Fruit fly (Drosophila melanogaster) whole organism, embryonic: ENCODE measurements around the gene side-IV.

ENCODE experiments used
- Bteb2 ChIP-seq: fragments of 200-800 bp; sonication (Bioruptor generic); optimal IDR thresholded peaks from 2 replicates; lab custom pipeline; 2016; ENCODE audit warnings: missing biosample characterization, missing genetic modification characterization
- CG10979 ChIP-seq: fragments of 200-800 bp; sonication (Bioruptor generic); optimal IDR thresholded peaks from 2 replicates; lab custom pipeline; 2018; ENCODE audit warnings: missing biosample characterization, mild to moderate bottlenecking, missing genetic modification characterization, moderate library complexity
- CG11085 ChIP-seq: fragments of 200-800 bp; sonication (Bioruptor generic); IDR thresholded peaks from 2 replicates; pipeline ENCODE4 v1.3.6; 2022; ENCODE audit warnings: missing biosample characterization, missing genetic modification characterization
- CG12942 ChIP-seq: fragments of 200-800 bp; sonication (Bioruptor generic); optimal IDR thresholded peaks from 3 replicates; lab custom pipeline; 2016; ENCODE audit warnings: missing biosample characterization, missing genetic modification characterization
- CG13624 ChIP-seq: fragments of 200-800 bp; sonication (Bioruptor generic); optimal IDR thresholded peaks from 2 replicates; lab custom pipeline; 2016; ENCODE audit warnings: missing biosample characterization, missing genetic modification characterization
- CG14710 ChIP-seq: fragments of 200-800 bp; sonication (Bioruptor generic); optimal IDR thresholded peaks from 3 replicates; lab custom pipeline; 2019; ENCODE audit warnings: missing biosample characterization, mild to moderate bottlenecking, missing genetic modification characterization, moderate library complexity
- CG15514 ChIP-seq: fragments of 200-800 bp; sonication (Bioruptor generic); optimal IDR thresholded peaks from 3 replicates; lab custom pipeline; 2017; ENCODE audit warnings: missing biosample characterization, missing genetic modification characterization, mild to moderate bottlenecking, moderate library complexity, missing genetic modification reagents
- CG17186 ChIP-seq: fragments of 200-800 bp; sonication (Bioruptor generic); optimal IDR thresholded peaks from 3 replicates; lab custom pipeline; 2017; ENCODE audit warnings: missing biosample characterization, missing genetic modification reagents, missing genetic modification characterization
- CG17359 ChIP-seq: fragments of 200-800 bp; sonication (Bioruptor generic); optimal IDR thresholded peaks from 3 replicates; lab custom pipeline; 2018; ENCODE audit warnings: missing biosample characterization, mild to moderate bottlenecking, missing genetic modification characterization, moderate library complexity
- CG30020 ChIP-seq: fragments of 200-800 bp; optimal IDR thresholded peaks from 2 replicates; lab custom pipeline; 2019; ENCODE audit warnings: missing biosample characterization, mild to moderate bottlenecking, missing genetic modification characterization, moderate library complexity
- CG30431 ChIP-seq: fragments of 200-800 bp; sonication (Bioruptor generic); optimal IDR thresholded peaks from 2 replicates; lab custom pipeline; 2017; ENCODE audit warnings: missing biosample characterization, missing genetic modification characterization
- CG34224 ChIP-seq: fragments of 200-800 bp; sonication (Bioruptor generic); IDR thresholded peaks from 3 replicates; pipeline ENCODE4 v1.3.6; 2022; ENCODE audit warnings: missing biosample characterization, missing genetic modification characterization; ENCODE audit not compliant: partially characterized antibody
- CG43689 ChIP-seq: fragments of 200-800 bp; sonication (Bioruptor generic); IDR thresholded peaks from 2 replicates; pipeline ENCODE4 v1.3.6; 2022; ENCODE audit warnings: missing biosample characterization, missing genetic modification characterization
- CG6854 ChIP-seq: fragments of 200-800 bp; sonication (Bioruptor generic); optimal IDR thresholded peaks from 3 replicates; lab custom pipeline; 2017; ENCODE audit warnings: missing biosample characterization, mild to moderate bottlenecking, missing genetic modification characterization
- CG9876 ChIP-seq: fragments of 200-800 bp; sonication (Bioruptor generic); optimal IDR thresholded peaks from 2 replicates; lab custom pipeline; 2016; ENCODE audit warnings: missing biosample characterization, missing genetic modification characterization
- Ets65A ChIP-seq: fragments of 200-800 bp; sonication (Bioruptor generic); peaks from one replicate; lab custom pipeline; 2016; ENCODE audit warnings: missing biosample characterization, missing genetic modification characterization
- HmgZ ChIP-seq: fragments of 200-800 bp; sonication (Bioruptor generic); optimal IDR thresholded peaks from 2 replicates; lab custom pipeline; 2018; ENCODE audit warnings: missing biosample characterization, mild to moderate bottlenecking, missing genetic modification characterization
- Lhr ChIP-seq: fragments of 200-800 bp; sonication (Bioruptor generic); optimal IDR thresholded peaks from 3 replicates; lab custom pipeline; 2017; ENCODE audit warnings: mild to moderate bottlenecking, missing biosample characterization, missing genetic modification reagents, missing genetic modification characterization
- Max ChIP-seq: fragments of 200-800 bp; sonication (Bioruptor generic); optimal IDR thresholded peaks from 2 replicates; lab custom pipeline; 2016; ENCODE audit warnings: missing biosample characterization, mild to moderate bottlenecking, missing genetic modification characterization
- Med ChIP-seq: fragments of 200-800 bp; sonication (Bioruptor generic); peaks from one replicate; lab custom pipeline; 2016; ENCODE audit warnings: missing biosample characterization, missing genetic modification characterization, mild to moderate bottlenecking, inconsistent platforms, moderate library complexity
- Mes4 ChIP-seq: fragments of 200-800 bp; sonication (Bioruptor generic); optimal IDR thresholded peaks from 2 replicates; lab custom pipeline; 2016; ENCODE audit warnings: missing biosample characterization, missing genetic modification characterization
- Nf-YA ChIP-seq: fragments of 200-800 bp; sonication (Bioruptor generic); IDR thresholded peaks from 2 replicates; pipeline ENCODE4 v1.3.6; 2022; ENCODE audit warnings: missing biosample characterization, missing genetic modification characterization
- Opbp ChIP-seq: fragments of 200-800 bp; sonication (Bioruptor generic); IDR thresholded peaks from 3 replicates; pipeline ENCODE4 v1.3.6; 2022; ENCODE audit warnings: missing biosample characterization, missing genetic modification characterization; ENCODE audit not compliant: partially characterized antibody
- Ravus ChIP-seq: fragments of 200-800 bp; sonication (Bioruptor generic); IDR thresholded peaks from 2 replicates; pipeline ENCODE4 v1.3.6; 2022; ENCODE audit warnings: missing biosample characterization, missing genetic modification characterization
- Sin3A ChIP-seq: fragments of >200 bp; optimal IDR thresholded peaks from 2 replicates; lab custom pipeline; 2018
- Sry-β ChIP-seq: fragments of 200-800 bp; sonication (Bioruptor generic); optimal IDR thresholded peaks from 2 replicates; lab custom pipeline; 2018; ENCODE audit warnings: missing biosample characterization, mild to moderate bottlenecking, missing genetic modification characterization, moderate library complexity
- TFAM ChIP-seq: fragments of 200-800 bp; sonication (Bioruptor generic); optimal IDR thresholded peaks from 2 replicates; lab custom pipeline; 2017; ENCODE audit warnings: missing biosample characterization, missing genetic modification characterization, inconsistent platforms
- abd-A ChIP-seq: fragments of 200-800 bp; sonication (Bioruptor generic); optimal IDR thresholded peaks from 3 replicates; lab custom pipeline; 2019; ENCODE audit warnings: missing biosample characterization, mild to moderate bottlenecking, missing genetic modification characterization, moderate library complexity
- aop ChIP-seq: fragments of 200-800 bp; sonication (Bioruptor generic); IDR thresholded peaks from 2 replicates; pipeline ENCODE4 v1.3.6; 2022; ENCODE audit warnings: missing biosample characterization, missing genetic modification characterization
- bab2 ChIP-seq: fragments of 200-800 bp; sonication (Bioruptor generic); optimal IDR thresholded peaks from 2 replicates; lab custom pipeline; 2016; ENCODE audit warnings: missing biosample characterization, missing genetic modification characterization
- cg ChIP-seq: fragments of 200-800 bp; sonication (Bioruptor generic); optimal IDR thresholded peaks from 3 replicates; lab custom pipeline; 2019; ENCODE audit warnings: missing biosample characterization, mild to moderate bottlenecking, missing genetic modification characterization, moderate library complexity
- chinmo ChIP-seq: fragments of 200-800 bp; sonication (Bioruptor generic); IDR thresholded peaks from 4 replicates; pipeline ENCODE4 v1.3.6; 2022; ENCODE audit warnings: missing biosample characterization, missing genetic modification characterization; ENCODE audit not compliant: partially characterized antibody
- dimm ChIP-seq: fragments of 200-800 bp; sonication (Bioruptor generic); IDR thresholded peaks from 2 replicates; pipeline ENCODE4 v1.3.6; 2022; ENCODE audit warnings: missing biosample characterization, missing genetic modification characterization
- ems ChIP-seq: fragments of 200-800 bp; sonication (Bioruptor generic); optimal IDR thresholded peaks from 3 replicates; lab custom pipeline; 2016; ENCODE audit warnings: missing biosample characterization, missing genetic modification characterization
- fd3F ChIP-seq: fragments of 200-800 bp; sonication (Bioruptor generic); optimal IDR thresholded peaks from 2 replicates; lab custom pipeline; 2018; ENCODE audit warnings: missing biosample characterization, mild to moderate bottlenecking, missing genetic modification characterization, moderate library complexity
- gcm2 ChIP-seq: fragments of 200-800 bp; sonication (Bioruptor generic); optimal IDR thresholded peaks from 2 replicates; lab custom pipeline; 2016; ENCODE audit warnings: missing biosample characterization, missing genetic modification characterization
- gem ChIP-seq: fragments of 200-800 bp; sonication (Bioruptor generic); optimal IDR thresholded peaks from 2 replicates; lab custom pipeline; 2019; ENCODE audit warnings: missing biosample characterization, mild to moderate bottlenecking, missing genetic modification characterization, moderate library complexity
- pho ChIP-seq: fragments of 200-800 bp; sonication (Bioruptor generic); optimal IDR thresholded peaks from 2 replicates; lab custom pipeline; 2016; ENCODE audit warnings: missing biosample characterization, missing genetic modification characterization
- row ChIP-seq: fragments of 200-800 bp; sonication (Bioruptor generic); IDR thresholded peaks from 3 replicates; pipeline ENCODE4 v1.3.6; 2022; ENCODE audit warnings: missing biosample characterization, missing genetic modification characterization
- tll ChIP-seq, 2 experiments: fragments of 200-800 bp in 1 of 2; fragments of >200 bp in 1 of 2; sonication (Bioruptor generic) in 1 of 2; optimal IDR thresholded peaks; 2 replicates each; lab custom pipeline; 2017 to 2019; ENCODE audit warnings: missing biosample characterization in 2 of 2, missing genetic modification characterization in 2 of 2, mild to moderate bottlenecking in 1 of 2, moderate library complexity in 1 of 2

The side-IV gene

DNA sequence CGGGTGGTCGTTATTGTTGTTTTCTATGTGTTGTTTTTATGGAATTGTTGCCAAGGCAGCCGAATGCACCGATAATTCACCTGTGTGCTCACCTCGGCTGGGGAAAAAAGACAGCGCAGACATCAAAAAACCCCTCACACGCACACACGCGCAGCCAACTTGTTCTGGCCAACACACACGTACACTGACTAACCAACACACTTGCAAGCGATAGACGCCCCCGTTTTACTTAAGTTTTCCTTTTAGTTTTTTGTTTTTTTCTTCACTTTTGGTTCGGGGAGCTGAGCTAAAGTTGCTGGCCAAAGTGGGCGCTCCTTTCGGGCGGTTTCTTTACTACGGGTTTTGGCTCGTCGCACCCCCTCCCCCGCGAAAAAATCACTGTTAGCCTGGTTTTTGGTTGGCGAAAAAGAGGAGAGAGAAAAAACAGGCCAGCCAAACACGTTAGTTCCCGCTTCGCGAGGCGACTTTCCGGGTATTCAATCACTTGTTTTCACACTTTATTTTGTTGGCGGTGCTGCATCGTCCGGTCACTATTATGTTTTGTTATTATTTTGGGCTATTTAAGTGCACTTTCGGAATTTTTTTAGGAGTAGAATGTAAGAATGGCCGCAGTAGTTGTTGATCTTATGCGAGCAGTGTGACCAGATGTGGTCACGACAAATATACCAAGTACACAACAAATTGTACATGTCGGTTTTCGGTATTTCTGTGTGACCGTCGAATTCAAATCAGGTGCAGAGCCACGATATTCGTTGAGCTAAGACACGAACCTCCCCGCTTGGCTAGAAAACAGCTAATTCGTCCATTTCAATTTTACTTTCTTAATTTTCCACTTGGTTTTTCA lies 15.8 kb upstream of the side-IV start, which contains the start of gene yrt (continued):
- no peak for TF ChIP-seq CG9876
- TF ChIP-seq CG10979 (tag; lab: Kevin White, UChicago) = no peak
- peak; percentile 53 for TF ChIP-seq row
- TF ChIP-seq ems = no peak
- no peak for TF ChIP-seq Bteb2 (GFP tag; lab: Kevin White, UChicago)
- TF ChIP-seq CG17186 (GFP tag; lab: Kevin White, UChicago) = peak; percentile 26
- TF ChIP-seq TFAM (GFP tag; lab: Kevin White, UChicago) = no peak
- TF ChIP-seq gcm2 (GFP tag; lab: Kevin White, UChicago) = no peak
- peak; percentile 85 for TF ChIP-seq Lhr (GFP tag; lab: Kevin White, UChicago)
- no peak for TF ChIP-seq fd3F
- TF ChIP-seq Sry-β = peak; percentile 71
- TF ChIP-seq dimm (GFP tag; lab: Robert Waterston, UW) = no peak
- no peak for TF ChIP-seq bab2
- peak; percentile 58 for TF ChIP-seq CG14710 (tag; lab: Kevin White, UChicago)
- TF ChIP-seq Ravus = no peak
- 0 out of 4 replicates have a peak, but pooled peaks have one; percentile 43 for TF ChIP-seq chinmo (GFP tag; lab: Robert Waterston, UW)
- TF ChIP-seq Opbp (GFP tag; lab: Robert Waterston, UW) = peak; percentile 55; the same call in 1 of the 3 replicates
- no peak for TF ChIP-seq gem (tag; lab: Kevin White, UChicago)
- no peak for TF ChIP-seq CG12942 (GFP tag; lab: Kevin White, UChicago)
- TF ChIP-seq CG30020 (tag; lab: Kevin White, UChicago) = peak; percentile 7
- TF ChIP-seq CG15514 (GFP tag; lab: Kevin White, UChicago) = peak; percentile 24
- TF ChIP-seq pho = no peak
- TF ChIP-seq Sin3A (lab: Kevin White, UChicago) = peak; percentile 36
- no peak for TF ChIP-seq abd-A (tag; lab: Kevin White, UChicago)
- TF ChIP-seq HmgZ (tag; lab: Kevin White, UChicago) = peak; percentile 32
- no peak for TF ChIP-seq CG6854
- no peak for TF ChIP-seq CG11085 (GFP tag; lab: Robert Waterston, UW)
- TF ChIP-seq CG34224 (GFP tag; lab: Robert Waterston, UW) = no peak; the same call in 2 of the 3 replicates
- no peak for TF ChIP-seq aop (GFP tag; lab: Robert Waterston, UW)
- no peak for TF ChIP-seq Mes4 (GFP tag; lab: Kevin White, UChicago)
- no peak for TF ChIP-seq CG17359
- no peak for TF ChIP-seq Max (GFP tag; lab: Kevin White, UChicago)

DNA sequence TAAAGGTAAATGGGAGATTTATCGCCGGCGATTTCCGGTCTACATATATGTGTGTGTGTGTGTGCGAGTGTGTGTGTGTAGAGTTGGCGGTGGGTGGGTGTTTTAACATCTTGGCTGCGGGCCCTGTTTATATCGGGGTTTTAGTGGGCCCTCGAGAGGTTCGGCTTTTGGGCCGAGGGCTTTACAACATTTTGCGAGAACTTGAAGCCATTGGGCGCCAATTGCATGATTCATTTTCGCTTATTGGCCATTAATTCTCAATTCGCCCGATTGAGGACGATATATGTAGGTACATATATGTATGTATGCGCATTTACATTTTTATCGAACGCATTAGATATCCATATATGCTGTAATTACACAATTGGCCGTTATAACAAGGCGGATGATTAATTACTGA lies 14.6 kb upstream of the side-IV start:
- TF ChIP-seq Opbp (GFP tag; lab: Robert Waterston, UW) (no peak), Med (GFP tag; lab: Kevin White, UChicago) (peak; percentile 14), CG13624 (no peak), Nf-YA (GFP tag; lab: Robert Waterston, UW) (no peak), Ets65A (GFP tag; lab: Kevin White, UChicago) (peak; percentile 94), cg (peak; percentile 14), tll (GFP tag; optimal IDR thresholded peaks at IDR 0.05; lab: Kevin White, UChicago) (no peak), CG43689 (GFP tag; lab: Robert Waterston, UW) (no peak), CG30431 (no peak)
